Fruit fly (Drosophila melanogaster) whole organism, prepupa: Measurements from ENCODE around the gene CG34043.

Experiments used
- CG11902 ChIP-seq: fragments of 200-800 bp; sonication (Bioruptor generic); optimal IDR thresholded peaks from 3 replicates; lab custom pipeline; 2016; ENCODE audit warnings: missing biosample characterization, missing genetic modification characterization
- CG3032 ChIP-seq: fragments of 200-800 bp; optimal IDR thresholded peaks from 2 replicates; lab custom pipeline; 2019; ENCODE audit warnings: missing biosample characterization, mild to moderate bottlenecking, missing genetic modification characterization, moderate library complexity
- CG3919 ChIP-seq: fragments of 200-800 bp; sonication (Bioruptor generic); optimal IDR thresholded peaks from 3 replicates; lab custom pipeline; 2016; ENCODE audit warnings: missing biosample characterization, missing genetic modification characterization
- Hr39 ChIP-seq: fragments of 200-800 bp; sonication (Bioruptor generic); optimal IDR thresholded peaks from 2 replicates; lab custom pipeline; 2016; ENCODE audit warnings: missing biosample characterization, missing genetic modification characterization
- pdm3 ChIP-seq: fragments of 200-800 bp; sonication (Bioruptor generic); optimal IDR thresholded peaks from 3 replicates; lab custom pipeline; 2016; ENCODE audit warnings: missing biosample characterization, missing genetic modification characterization
- spab ChIP-seq: fragments of 200-800 bp; sonication (Bioruptor generic); optimal IDR thresholded peaks from 2 replicates; lab custom pipeline; 2017; ENCODE audit warnings: missing biosample characterization, mild to moderate bottlenecking, missing genetic modification characterization, missing genetic modification reagents
- vri ChIP-seq: fragments of 200-800 bp; sonication (Bioruptor generic); optimal IDR thresholded peaks from 3 replicates; lab custom pipeline; 2016; ENCODE audit warnings: missing biosample characterization, mild to moderate bottlenecking, missing genetic modification characterization

dm6 chr2L:10303786-10304185, 23.1 kb upstream of the CG34043 start, which contains the start of gene nmd:
- TF ChIP-seq Hr39 (GFP tag; lab: Kevin White, UChicago): no peak
- TF ChIP-seq spab: no peak
- TF ChIP-seq pdm3 (GFP tag; lab: Kevin White, UChicago): no peak
- no peak for TF ChIP-seq CG3919 (GFP tag; lab: Kevin White, UChicago)
- no peak for TF ChIP-seq CG3032 (tag; lab: Kevin White, UChicago)
- TF ChIP-seq vri (GFP tag; lab: Kevin White, UChicago): no peak
- no peak for TF ChIP-seq CG11902 (GFP tag; lab: Kevin White, UChicago)
